Worm (Caenorhabditis elegans) whole organism, mixed stage, embryonic: Measurements from ENCODE around the gene dhhc-10.

Source experiments
- blmp-1 ChIP-seq: fragments of 150-350 bp; optimal IDR thresholded peaks from 2 replicates; lab custom pipeline; 2014; ENCODE audit warnings: missing biosample characterization, missing genetic modification characterization
- mep-1 ChIP-seq: fragments of 150-350 bp; optimal IDR thresholded peaks from 2 replicates; lab custom pipeline; 2017; ENCODE audit warnings: missing biosample characterization, missing genetic modification reagents, missing genetic modification characterization, inconsistent platforms
- nhr-12 ChIP-seq: fragments of 150-350 bp; optimal IDR thresholded peaks from 2 replicates; lab custom pipeline; 2014; ENCODE audit warnings: missing biosample characterization, missing genetic modification characterization
- nhr-2 ChIP-seq: fragments of 150-350 bp; optimal IDR thresholded peaks from 2 replicates; lab custom pipeline; 2014; ENCODE audit warnings: missing biosample characterization, missing genetic modification characterization
- nhr-237 ChIP-seq: fragments of 150-350 bp; optimal IDR thresholded peaks from 2 replicates; lab custom pipeline; 2014; ENCODE audit warnings: missing biosample characterization, missing genetic modification characterization
- pha-4 ChIP-seq: fragments of 150-350 bp; optimal IDR thresholded peaks from 2 replicates; lab custom pipeline; 2018; ENCODE audit warnings: missing biosample characterization, missing genetic modification reagents, missing genetic modification characterization
- sem-2 ChIP-seq: fragments of 200-800 bp; sonication (Bioruptor generic); optimal IDR thresholded peaks from 2 replicates; lab custom pipeline; 2018; ENCODE audit warnings: mild to moderate bottlenecking, missing genetic modification characterization, missing compliant biosample characterization
- snpc-4 ChIP-seq: fragments of 150-350 bp; optimal IDR thresholded peaks from 2 replicates; lab custom pipeline; 2014; ENCODE audit warnings: missing biosample characterization, missing genetic modification characterization
- unc-120 ChIP-seq: sonication (generic microtip); optimal IDR thresholded peaks from 2 replicates; lab custom pipeline; 2017; ENCODE audit warnings: missing genetic modification characterization, missing compliant biosample characterization; ENCODE audit not compliant: poor library complexity, severe bottlenecking
- unc-62 ChIP-seq: fragments of 150-350 bp; optimal IDR thresholded peaks from 2 replicates; lab custom pipeline; 2014; ENCODE audit warnings: missing biosample characterization, missing genetic modification reagents, missing genetic modification characterization
- ztf-11 ChIP-seq: fragments of 150-350 bp; optimal IDR thresholded peaks from 2 replicates; lab custom pipeline; 2014; ENCODE audit warnings: missing biosample characterization, missing genetic modification characterization

DNA sequence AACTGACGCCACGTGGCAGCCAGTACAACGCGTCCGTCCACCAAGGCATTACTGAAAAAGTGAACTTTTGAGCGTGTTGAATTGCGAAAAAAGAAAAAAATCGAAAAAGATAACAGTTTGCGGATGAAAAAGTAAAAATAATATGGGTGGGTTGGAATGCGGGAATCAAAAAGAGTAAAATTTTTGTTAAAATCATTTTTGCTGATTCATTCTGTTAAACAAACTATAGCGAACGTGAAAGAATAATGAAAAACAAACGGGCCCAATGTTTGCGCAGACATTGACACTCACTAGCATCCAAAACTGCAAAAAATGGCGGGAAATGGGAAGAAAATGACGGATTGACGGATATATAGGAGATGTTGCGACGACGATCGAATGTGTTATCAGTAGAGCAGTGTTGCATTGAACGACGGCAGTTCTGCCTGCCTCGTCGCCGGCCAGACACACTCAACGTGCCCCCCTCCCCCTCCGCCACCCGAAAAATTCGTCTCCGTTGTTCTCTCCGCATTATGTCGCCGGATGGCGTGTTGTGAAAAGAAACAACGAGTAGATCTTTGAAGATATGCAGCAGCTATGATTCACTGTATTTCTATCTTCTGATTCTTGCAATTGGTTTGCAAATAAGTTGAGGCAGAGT lies 7.4 kb upstream of the dhhc-10 start, which contains the start of gene hyl-2:
- TF ChIP-seq ztf-11 (tag; lab: Kevin White, UChicago) (no peak), mep-1 (tag; lab: Kevin White, UChicago) (no peak), nhr-12 (tag; lab: Kevin White, UChicago) (no peak), blmp-1 (tag; lab: Kevin White, UChicago) (no peak), unc-62 (GFP tag; lab: Kevin White, UChicago) (no peak), pha-4 (no peak), sem-2 (no peak), snpc-4 (tag; lab: Kevin White, UChicago) (no peak), unc-120 (tag; lab: Kevin White, UChicago) (no peak), nhr-2 (tag; lab: Kevin White, UChicago) (no peak), nhr-237 (tag; lab: Kevin White, UChicago) (no peak)
